Worm (Caenorhabditis elegans) whole organism, L1 larva: Measurements from ENCODE around the gene pen-2.

Experiments used
- C04F5.9 ChIP-seq: sonication (generic microtip); optimal IDR thresholded peaks from 2 replicates; lab custom pipeline; 2016; ENCODE audit warnings: missing genetic modification characterization, missing compliant biosample characterization
- C16A3.4 ChIP-seq: fragments of 150-350 bp; optimal IDR thresholded peaks from 2 replicates; lab custom pipeline; 2014; ENCODE audit warnings: missing biosample characterization, missing genetic modification characterization
- C34B4.2 ChIP-seq: sonication (generic microtip); optimal IDR thresholded peaks from 2 replicates; lab custom pipeline; 2017; ENCODE audit warnings: mild to moderate bottlenecking, missing genetic modification characterization, missing compliant biosample characterization
- F16B12.6 ChIP-seq: fragments of 150-350 bp; optimal IDR thresholded peaks from 2 replicates; lab custom pipeline; 2014; ENCODE audit warnings: missing biosample characterization, missing genetic modification characterization
- Y116A8C.19 ChIP-seq: sonication (generic microtip); optimal IDR thresholded peaks from 2 replicates; lab custom pipeline; 2016; ENCODE audit warnings: missing compliant biosample characterization, missing genetic modification characterization, borderline replicate concordance
- alr-1 ChIP-seq: fragments of 200-800 bp; sonication (Bioruptor generic); optimal IDR thresholded peaks from 2 replicates; lab custom pipeline; 2018; ENCODE audit warnings: borderline replicate concordance, mild to moderate bottlenecking, missing genetic modification characterization, missing compliant biosample characterization
- ceh-8 ChIP-seq: fragments of 200-800 bp; sonication (Bioruptor generic); optimal IDR thresholded peaks from 2 replicates; lab custom pipeline; 2018; ENCODE audit warnings: mild to moderate bottlenecking, missing genetic modification characterization, moderate library complexity, missing compliant biosample characterization
- ceh-82 ChIP-seq, 3 experiments: fragments of 150-350 bp in 1 of 3; sonication (generic microtip) in 2 of 3; optimal IDR thresholded peaks; 2 replicates each; lab custom pipeline; 2014 to 2017; ENCODE audit warnings: missing biosample characterization in 3 of 3, missing genetic modification characterization in 3 of 3
- ces-1 ChIP-seq: fragments of 150-350 bp; optimal IDR thresholded peaks from 2 replicates; lab custom pipeline; 2014; ENCODE audit warnings: missing biosample characterization, missing genetic modification reagents, missing genetic modification characterization
- dpl-1 ChIP-seq, 3 experiments: fragments of 150-350 bp in 2 of 3; sonication (generic microtip) in 1 of 3; optimal IDR thresholded peaks; 2 replicates each; lab custom pipeline; 2014 to 2017; ENCODE audit warnings: missing biosample characterization in 3 of 3, missing genetic modification characterization in 3 of 3, missing genetic modification reagents in 3 of 3
- dsc-1 ChIP-seq: sonication (generic microtip); optimal IDR thresholded peaks from 2 replicates; lab custom pipeline; 2016; ENCODE audit warnings: mild to moderate bottlenecking, missing genetic modification characterization, missing compliant biosample characterization
- efl-1 ChIP-seq, 4 experiments: fragments of 150-350 bp; optimal IDR thresholded peaks in 3 of 4; peaks in 1 of 4; 1 replicate in 1 of 4; 2 replicates in 3 of 4; lab custom pipeline; 2014; ENCODE audit warnings: missing biosample characterization in 2 of 4, missing genetic modification characterization in 2 of 4, missing genetic modification reagents in 2 of 4
- efl-3 ChIP-seq: fragments of 200-800 bp; sonication (Bioruptor generic); optimal IDR thresholded peaks from 2 replicates; lab custom pipeline; 2018; ENCODE audit warnings: mild to moderate bottlenecking, missing genetic modification characterization, missing compliant biosample characterization
- elt-2 ChIP-seq: sonication (generic microtip); optimal IDR thresholded peaks from 2 replicates; lab custom pipeline; 2016; ENCODE audit warnings: missing genetic modification characterization, mild to moderate bottlenecking, inconsistent platforms, missing compliant biosample characterization, missing genetic modification reagents
- elt-3 ChIP-seq, 6 experiments: fragments of 150-350 bp in 1 of 6; sonication (generic microtip); optimal IDR thresholded peaks; 2 replicates each; lab custom pipeline; 2017 to 2018; ENCODE audit warnings: missing biosample characterization in 6 of 6, missing genetic modification characterization in 6 of 6, inconsistent platforms in 1 of 6
- fkh-10 ChIP-seq: sonication (generic microtip); optimal IDR thresholded peaks from 2 replicates; lab custom pipeline; 2017; ENCODE audit warnings: missing biosample characterization, missing genetic modification reagents, missing genetic modification characterization
- fkh-4 ChIP-seq: sonication (generic microtip); optimal IDR thresholded peaks from 2 replicates; lab custom pipeline; 2016; ENCODE audit warnings: missing compliant biosample characterization, missing genetic modification characterization, borderline replicate concordance
- fkh-8 ChIP-seq: sonication (generic microtip); optimal IDR thresholded peaks from 2 replicates; lab custom pipeline; 2016; ENCODE audit warnings: mild to moderate bottlenecking, missing genetic modification characterization, missing compliant biosample characterization
- grh-1 ChIP-seq: fragments of 200-800 bp; sonication (Bioruptor generic); IDR thresholded peaks from 2 replicates; pipeline ENCODE4 v1.3.6; 2022; ENCODE audit warnings: missing genetic modification reagents, missing genetic modification characterization, missing compliant biosample characterization
- hpl-2 ChIP-seq: fragments of 150-350 bp; optimal IDR thresholded peaks from 2 replicates; lab custom pipeline; 2014; ENCODE audit warnings: missing biosample characterization, missing genetic modification reagents, missing genetic modification characterization
- irx-1 ChIP-seq: sonication (generic microtip); optimal IDR thresholded peaks from 2 replicates; lab custom pipeline; 2016; ENCODE audit warnings: missing genetic modification characterization, missing compliant biosample characterization
- isw-1 ChIP-seq: fragments of 200-800 bp; sonication (Bioruptor generic); IDR thresholded peaks from 2 replicates; pipeline ENCODE4 v1.3.6; 2022; ENCODE audit warnings: missing genetic modification characterization, missing compliant biosample characterization
- lin-14 ChIP-seq: fragments of 200-800 bp; sonication (Bioruptor generic); optimal IDR thresholded peaks from 2 replicates; lab custom pipeline; 2018; ENCODE audit warnings: mild to moderate bottlenecking, missing genetic modification characterization, moderate library complexity, missing compliant biosample characterization
- lin-35 ChIP-seq, 2 experiments: fragments of 150-350 bp; optimal IDR thresholded peaks; 2 replicates each; lab custom pipeline; 2014; ENCODE audit warnings: missing biosample characterization in 2 of 2, missing genetic modification characterization in 2 of 2, missing genetic modification reagents in 2 of 2
- lin-39 ChIP-seq: fragments of 150-350 bp; optimal IDR thresholded peaks from 2 replicates; lab custom pipeline; 2014; ENCODE audit warnings: missing biosample characterization, missing genetic modification reagents, missing genetic modification characterization
- lsy-2 ChIP-seq, 2 experiments: fragments of 150-350 bp; optimal IDR thresholded peaks; 2 replicates each; lab custom pipeline; 2014; ENCODE audit warnings: missing biosample characterization in 2 of 2, missing genetic modification characterization in 2 of 2
- mab-9 ChIP-seq: fragments of 200-800 bp; sonication (Bioruptor generic); IDR thresholded peaks from 2 replicates; pipeline ENCODE4 v1.3.6; 2022; ENCODE audit warnings: missing genetic modification reagents, missing genetic modification characterization, missing compliant biosample characterization
- mef-2 ChIP-seq: fragments of 150-350 bp; optimal IDR thresholded peaks from 2 replicates; lab custom pipeline; 2014; ENCODE audit warnings: missing biosample characterization, missing genetic modification characterization
- mep-1 ChIP-seq: fragments of 150-350 bp; optimal IDR thresholded peaks from 2 replicates; lab custom pipeline; 2014; ENCODE audit warnings: missing biosample characterization, missing genetic modification characterization
- nhr-11 ChIP-seq: fragments of 150-350 bp; optimal IDR thresholded peaks from 2 replicates; lab custom pipeline; 2014; ENCODE audit warnings: missing biosample characterization, missing genetic modification characterization
- nhr-19 ChIP-seq: fragments of 200-800 bp; sonication (Bioruptor generic); conservative IDR thresholded peaks from 2 replicates; pipeline ENCODE4 v1.3.6; 2022; ENCODE audit warnings: missing genetic modification characterization, missing compliant biosample characterization
- nhr-20 ChIP-seq: sonication (generic microtip); optimal IDR thresholded peaks from 2 replicates; lab custom pipeline; 2016; ENCODE audit warnings: mild to moderate bottlenecking, missing genetic modification characterization, missing compliant biosample characterization
- nhr-237 ChIP-seq: fragments of 150-350 bp; optimal IDR thresholded peaks from 2 replicates; lab custom pipeline; 2014; ENCODE audit warnings: missing biosample characterization, missing genetic modification characterization
- nhr-28 ChIP-seq: fragments of 150-350 bp; optimal IDR thresholded peaks from 2 replicates; lab custom pipeline; 2014; ENCODE audit warnings: missing biosample characterization, missing genetic modification characterization
- nhr-47 ChIP-seq: sonication (generic microtip); optimal IDR thresholded peaks from 2 replicates; lab custom pipeline; 2016; ENCODE audit warnings: mild to moderate bottlenecking, missing genetic modification characterization, moderate library complexity, missing compliant biosample characterization
- nhr-71 ChIP-seq: sonication (generic microtip); optimal IDR thresholded peaks from 2 replicates; lab custom pipeline; 2016; ENCODE audit warnings: mild to moderate bottlenecking, missing genetic modification characterization, moderate library complexity, missing compliant biosample characterization
- nhr-76 ChIP-seq: sonication (generic microtip); optimal IDR thresholded peaks from 2 replicates; lab custom pipeline; 2017; ENCODE audit warnings: missing biosample characterization, missing genetic modification characterization
- nhr-85 ChIP-seq: sonication (generic microtip); peaks from one replicate; lab custom pipeline; 2016; ENCODE audit warnings: missing genetic modification characterization, inconsistent platforms, missing compliant biosample characterization
- pag-3 ChIP-seq: sonication (generic microtip); optimal IDR thresholded peaks from 2 replicates; lab custom pipeline; 2017; ENCODE audit warnings: missing genetic modification characterization, mild to moderate bottlenecking, missing compliant biosample characterization, antibody characterized with exemption, borderline replicate concordance; ENCODE audit not compliant: insufficient read depth
- pqm-1 ChIP-seq: sonication (generic microtip); optimal IDR thresholded peaks from 3 replicates; lab custom pipeline; 2017; ENCODE audit warnings: missing biosample characterization, missing genetic modification characterization
- rnt-1 ChIP-seq: sonication (generic microtip); optimal IDR thresholded peaks from 2 replicates; lab custom pipeline; 2016; ENCODE audit warnings: mild to moderate bottlenecking, missing genetic modification characterization, moderate library complexity, missing compliant biosample characterization
- skn-1 ChIP-seq: fragments of 150-350 bp; optimal IDR thresholded peaks from 2 replicates; lab custom pipeline; 2014; ENCODE audit warnings: missing biosample characterization, missing genetic modification characterization
- snpc-4 ChIP-seq: fragments of 150-350 bp; optimal IDR thresholded peaks from 2 replicates; lab custom pipeline; 2014; ENCODE audit warnings: missing biosample characterization, missing genetic modification characterization
- snu-23 ChIP-seq: sonication (generic microtip); optimal IDR thresholded peaks from 2 replicates; lab custom pipeline; 2016; ENCODE audit warnings: missing genetic modification characterization, missing compliant biosample characterization
- swsn-7 ChIP-seq: sonication (generic microtip); optimal IDR thresholded peaks from 2 replicates; lab custom pipeline; 2016; ENCODE audit warnings: missing genetic modification characterization, missing compliant biosample characterization
- tbx-2 ChIP-seq: sonication (generic microtip); optimal IDR thresholded peaks from 2 replicates; lab custom pipeline; 2016; ENCODE audit warnings: missing genetic modification characterization, missing compliant biosample characterization
- tlp-1 ChIP-seq: fragments of 150-350 bp; optimal IDR thresholded peaks from 2 replicates; lab custom pipeline; 2014; ENCODE audit warnings: missing biosample characterization, missing genetic modification characterization
- unc-130 ChIP-seq: fragments of 150-350 bp; optimal IDR thresholded peaks from 2 replicates; lab custom pipeline; 2017; ENCODE audit warnings: missing biosample characterization, missing genetic modification characterization, inconsistent platforms
- unc-86 ChIP-seq: sonication (generic microtip); optimal IDR thresholded peaks from 2 replicates; lab custom pipeline; 2016; ENCODE audit warnings: missing genetic modification characterization, missing compliant biosample characterization
- xbp-1 ChIP-seq: sonication (generic microtip); optimal IDR thresholded peaks from 2 replicates; lab custom pipeline; 2016; ENCODE audit warnings: missing genetic modification characterization, missing compliant biosample characterization
- zag-1 ChIP-seq: fragments of 150-350 bp; optimal IDR thresholded peaks from 2 replicates; lab custom pipeline; 2014; ENCODE audit warnings: missing biosample characterization, missing genetic modification characterization
- ztf-11 ChIP-seq, 2 experiments: sonication (generic microtip); optimal IDR thresholded peaks; 2 replicates each; lab custom pipeline; 2016 to 2017; ENCODE audit warnings: missing genetic modification characterization in 2 of 2, missing biosample characterization in 1 of 2, missing compliant biosample characterization in 1 of 2
- ztf-4 ChIP-seq: fragments of 150-350 bp; optimal IDR thresholded peaks from 2 replicates; lab custom pipeline; 2014; ENCODE audit warnings: missing biosample characterization, missing genetic modification characterization

Gene pen-2

DNA sequence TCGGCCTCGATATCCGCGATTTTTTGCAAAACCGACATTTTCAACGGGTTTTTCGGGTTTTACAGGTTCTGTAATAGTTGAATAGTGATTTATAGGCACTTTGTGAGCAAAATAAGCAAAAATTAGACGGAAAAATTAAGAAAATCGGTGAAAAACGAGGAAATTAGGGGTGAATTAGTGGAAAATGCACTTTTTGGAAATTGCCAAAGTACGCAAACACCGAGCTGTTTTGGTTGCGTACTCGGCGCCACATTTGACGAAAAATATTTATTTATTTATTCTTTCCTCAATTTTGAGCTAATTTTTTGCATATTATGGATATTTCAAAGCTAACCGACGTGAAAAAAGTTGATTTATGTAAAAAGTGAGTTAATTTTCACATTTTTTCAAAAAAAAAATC, at the start of gene pen-2, which contains the start of gene T28D6.6:
TSS of gene pen-2 (plus strand) at position 282 of the 400 bp plus-strand sequence.
TSS of gene T28D6.6 (minus strand) at position 68 of the 400 bp plus-strand sequence.
- TF ChIP-seq tbx-2 (tag; lab: Kevin White, UChicago) (peak; percentile 37), unc-130 (tag; lab: Kevin White, UChicago) (peak; percentile 75), nhr-71 (peak; percentile 27), pqm-1 (no peak), ztf-11 (tag; optimal IDR thresholded peaks at IDR 0.05; lab: Kevin White, UChicago) (no peak), C34B4.2 (tag; lab: Kevin White, UChicago) (no peak), mef-2 (tag; lab: Kevin White, UChicago) (no peak), nhr-47 (tag; lab: Kevin White, UChicago) (peak; percentile 51), hpl-2 (GFP tag; lab: Kevin White, UChicago) (no peak), isw-1 (GFP tag; lab: Robert Waterston, UW) (no peak), nhr-28 (tag; lab: Kevin White, UChicago) (no peak), nhr-19 (GFP tag; lab: Robert Waterston, UW) (no peak), nhr-85 (tag; lab: Kevin White, UChicago) (no peak), ceh-82 (tag; optimal IDR thresholded peaks at IDR 0.05; lab: Kevin White, UChicago) (peak in 2 of 3 experiments; percentile 2 to 39), nhr-76 (no peak), efl-1 (optimal IDR thresholded peaks at IDR 0.05; lab: Kevin White, UChicago) (peak; percentile 25 to 57), efl-1 (GFP tag; optimal IDR thresholded peaks at IDR 0.05 in 1 of 2; lab: Kevin White, UChicago) (peak; percentile 65 to 87), dsc-1 (tag; lab: Kevin White, UChicago) (peak; percentile 16), irx-1 (no peak), skn-1 (tag; lab: Kevin White, UChicago) (no peak), snpc-4 (tag; lab: Kevin White, UChicago) (no peak), grh-1 (GFP tag; lab: Robert Waterston, UW) (no peak), ces-1 (no peak), fkh-8 (tag; lab: Kevin White, UChicago) (no peak), ztf-4 (tag; lab: Kevin White, UChicago) (no peak), ceh-8 (peak; percentile 59), swsn-7 (tag; lab: Kevin White, UChicago) (peak; percentile 13), mep-1 (tag; lab: Kevin White, UChicago) (no peak), zag-1 (tag; lab: Kevin White, UChicago) (no peak), mab-9 (GFP tag; lab: Robert Waterston, UW) (no peak), elt-3 (tag; optimal IDR thresholded peaks at IDR 0.05; lab: Kevin White, UChicago) (peak in 1 of 6 experiments; percentile 1), snu-23 (GFP tag; lab: Kevin White, UChicago) (peak; percentile 53), tlp-1 (tag; lab: Kevin White, UChicago) (no peak), lin-35 (GFP tag; optimal IDR thresholded peaks at IDR 0.05; lab: Kevin White, UChicago) (peak; percentile 41 to 58), C16A3.4 (tag; lab: Kevin White, UChicago) (peak; percentile 2), C04F5.9 (no peak), dpl-1 (GFP tag; optimal IDR thresholded peaks at IDR 0.05; lab: Kevin White, UChicago) (peak; percentile 37 to 60 (median 54)), unc-86 (tag; lab: Kevin White, UChicago) (peak; percentile 20), Y116A8C.19 (tag; lab: Kevin White, UChicago) (no peak), nhr-237 (tag; lab: Kevin White, UChicago) (no peak), lsy-2 (tag; optimal IDR thresholded peaks at IDR 0.05; lab: Kevin White, UChicago) (peak; percentile 24 to 52), pag-3 (no peak), nhr-11 (tag; lab: Kevin White, UChicago) (no peak), xbp-1 (peak; percentile 30), nhr-20 (no peak), rnt-1 (tag; lab: Kevin White, UChicago) (no peak), lin-39 (tag; lab: Kevin White, UChicago) (peak; percentile 16), alr-1 (tag; lab: Kevin White, UChicago) (no peak), F16B12.6 (tag; lab: Kevin White, UChicago) (peak; percentile 89), fkh-10 (GFP tag; lab: Kevin White, UChicago) (no peak), elt-2 (tag; lab: Kevin White, UChicago) (no peak), efl-3 (GFP tag; lab: Kevin White, UChicago) (no peak), lin-14 (no peak), fkh-4 (no peak)
